Fruit fly (Drosophila melanogaster) S2 (cell line): ENCODE data around the gene CG4133.

Source experiments
- CG8478 ChIP-seq: fragments of >200 bp; optimal IDR thresholded peaks from 2 replicates; lab custom pipeline; 2018
- CTCF ChIP-seq, 2 experiments: fragments of >200 bp; optimal IDR thresholded peaks; 2 replicates each; lab custom pipeline; 2018

dm6 chr2L:469912-470311, 14.6 kb downstream of the CG4133 start:
- TF ChIP-seq CTCF (optimal IDR thresholded peaks at IDR 0.05; lab: Kevin White, UChicago) (no peak), CG8478 (lab: Kevin White, UChicago) (no peak)
